Fruit fly (Drosophila melanogaster) whole organism, embryonic: ENCODE data around the gene Tgt.

Experiments used
- Antp ChIP-seq: fragments of 200-800 bp; sonication (Bioruptor generic); optimal IDR thresholded peaks from 3 replicates; lab custom pipeline; 2016; ENCODE audit warnings: missing biosample characterization, missing genetic modification characterization
- Asciz ChIP-seq: fragments of 200-800 bp; sonication (Bioruptor generic); optimal IDR thresholded peaks from 2 replicates; lab custom pipeline; 2017; ENCODE audit warnings: missing biosample characterization, mild to moderate bottlenecking, missing genetic modification characterization, missing genetic modification reagents
- Atf-2 ChIP-seq: fragments of 200-800 bp; sonication (Bioruptor generic); optimal IDR thresholded peaks from 2 replicates; lab custom pipeline; 2016; ENCODE audit warnings: missing biosample characterization, missing genetic modification characterization
- C15 ChIP-seq: fragments of 200-800 bp; sonication (Bioruptor generic); IDR thresholded peaks from 3 replicates; pipeline ENCODE4 v1.3.6; 2022; ENCODE audit warnings: missing biosample characterization, missing genetic modification characterization
- CG10267 ChIP-seq: fragments of 200-800 bp; sonication (Bioruptor generic); optimal IDR thresholded peaks from 2 replicates; lab custom pipeline; 2018; ENCODE audit warnings: missing biosample characterization, mild to moderate bottlenecking, missing genetic modification characterization, moderate library complexity
- CG13424 ChIP-seq: fragments of 200-800 bp; sonication (Bioruptor generic); optimal IDR thresholded peaks from 2 replicates; lab custom pipeline; 2019; ENCODE audit warnings: missing biosample characterization, mild to moderate bottlenecking, missing genetic modification characterization, moderate library complexity
- CG1603 ChIP-seq: fragments of 200-800 bp; sonication (Bioruptor generic); optimal IDR thresholded peaks from 2 replicates; lab custom pipeline; 2019; ENCODE audit warnings: missing biosample characterization, mild to moderate bottlenecking, missing genetic modification characterization, moderate library complexity
- CG17359 ChIP-seq: fragments of 200-800 bp; sonication (Bioruptor generic); optimal IDR thresholded peaks from 3 replicates; lab custom pipeline; 2018; ENCODE audit warnings: missing biosample characterization, mild to moderate bottlenecking, missing genetic modification characterization, moderate library complexity
- CG1792 ChIP-seq: fragments of 200-800 bp; sonication (Bioruptor generic); optimal IDR thresholded peaks from 2 replicates; lab custom pipeline; 2016; ENCODE audit warnings: missing biosample characterization, missing genetic modification characterization
- CG18599 ChIP-seq: fragments of 200-800 bp; sonication (Bioruptor generic); optimal IDR thresholded peaks from 3 replicates; lab custom pipeline; 2017; ENCODE audit warnings: missing biosample characterization, missing genetic modification characterization, mild to moderate bottlenecking, moderate library complexity, missing genetic modification reagents
- CG2129 ChIP-seq: fragments of 200-800 bp; sonication (Bioruptor generic); IDR thresholded peaks from 2 replicates; pipeline ENCODE4 v1.3.6; 2022; ENCODE audit warnings: missing biosample characterization, missing genetic modification characterization; ENCODE audit not compliant: partially characterized antibody
- CG2712 ChIP-seq: fragments of 200-800 bp; optimal IDR thresholded peaks from 3 replicates; lab custom pipeline; 2019; ENCODE audit warnings: missing biosample characterization, mild to moderate bottlenecking, missing genetic modification characterization, moderate library complexity
- CG30403 ChIP-seq: fragments of 200-800 bp; sonication (Bioruptor generic); optimal IDR thresholded peaks from 3 replicates; lab custom pipeline; 2016; ENCODE audit warnings: missing biosample characterization, missing genetic modification characterization
- CG3995 ChIP-seq: fragments of 200-800 bp; sonication (Bioruptor generic); optimal IDR thresholded peaks from 3 replicates; lab custom pipeline; 2016; ENCODE audit warnings: missing biosample characterization, missing genetic modification characterization
- CG4424 ChIP-seq: fragments of 200-800 bp; sonication (Bioruptor generic); optimal IDR thresholded peaks from 3 replicates; lab custom pipeline; 2016; ENCODE audit warnings: missing biosample characterization, missing genetic modification characterization
- CG6689 ChIP-seq: fragments of 200-800 bp; sonication (Bioruptor generic); IDR thresholded peaks from 2 replicates; pipeline ENCODE4 v1.3.6; 2022; ENCODE audit warnings: missing biosample characterization, missing genetic modification characterization
- CG8089 ChIP-seq: fragments of 200-800 bp; sonication (Bioruptor generic); optimal IDR thresholded peaks from 3 replicates; lab custom pipeline; 2016; ENCODE audit warnings: missing biosample characterization, missing genetic modification characterization
- CG8388 ChIP-seq: fragments of 200-800 bp; sonication (Bioruptor generic); optimal IDR thresholded peaks from 2 replicates; lab custom pipeline; 2019; ENCODE audit warnings: missing biosample characterization, mild to moderate bottlenecking, missing genetic modification characterization, moderate library complexity
- Doc3 ChIP-seq: fragments of 200-800 bp; sonication (Bioruptor generic); IDR thresholded peaks from 3 replicates; pipeline ENCODE4 v1.3.6; 2022; ENCODE audit warnings: missing biosample characterization, missing genetic modification characterization; ENCODE audit not compliant: partially characterized antibody
- Ets65A ChIP-seq: fragments of 200-800 bp; sonication (Bioruptor generic); peaks from one replicate; lab custom pipeline; 2016; ENCODE audit warnings: missing biosample characterization, missing genetic modification characterization
- Ets97D ChIP-seq: fragments of 200-800 bp; sonication (Bioruptor generic); optimal IDR thresholded peaks from 3 replicates; lab custom pipeline; 2016; ENCODE audit warnings: missing biosample characterization, missing genetic modification characterization
- Fer1 ChIP-seq: fragments of 200-800 bp; sonication (Bioruptor generic); optimal IDR thresholded peaks from 2 replicates; lab custom pipeline; 2017; ENCODE audit warnings: missing biosample characterization, mild to moderate bottlenecking, missing genetic modification characterization
- H2.0 ChIP-seq: fragments of 200-800 bp; sonication (Bioruptor generic); IDR thresholded peaks from 2 replicates; pipeline ENCODE4 v1.3.6; 2022; ENCODE audit warnings: missing biosample characterization, missing genetic modification characterization
- Hr3 ChIP-seq: fragments of 200-800 bp; sonication (Bioruptor generic); optimal IDR thresholded peaks from 3 replicates; lab custom pipeline; 2016; ENCODE audit warnings: missing biosample characterization, missing genetic modification characterization
- Hr51 ChIP-seq, 2 experiments: fragments of 200-800 bp; sonication (Bioruptor generic); optimal IDR thresholded peaks; 2 replicates in 1 of 2; 3 replicates in 1 of 2; lab custom pipeline; 2016 to 2018; ENCODE audit warnings: missing biosample characterization in 2 of 2, missing genetic modification characterization in 2 of 2, mild to moderate bottlenecking in 1 of 2, moderate library complexity in 1 of 2
- Lhr ChIP-seq: fragments of 200-800 bp; sonication (Bioruptor generic); optimal IDR thresholded peaks from 3 replicates; lab custom pipeline; 2017; ENCODE audit warnings: mild to moderate bottlenecking, missing biosample characterization, missing genetic modification reagents, missing genetic modification characterization
- Nf-YC ChIP-seq: fragments of 200-800 bp; optimal IDR thresholded peaks from 3 replicates; lab custom pipeline; 2019; ENCODE audit warnings: missing biosample characterization, mild to moderate bottlenecking, missing genetic modification characterization, moderate library complexity
- Oaz ChIP-seq: fragments of 200-800 bp; sonication (Bioruptor generic); IDR thresholded peaks from 2 replicates; pipeline ENCODE4 v1.3.6; 2022; ENCODE audit warnings: missing biosample characterization, missing genetic modification characterization
- Pdp1 ChIP-seq, 2 experiments: fragments of 200-800 bp; sonication (Bioruptor generic); optimal IDR thresholded peaks; 3 replicates each; lab custom pipeline; 2016; ENCODE audit warnings: missing biosample characterization in 2 of 2, missing genetic modification characterization in 2 of 2, mild to moderate bottlenecking in 1 of 2, moderate library complexity in 1 of 2
- Sox102F ChIP-seq: fragments of 200-800 bp; sonication (Bioruptor generic); optimal IDR thresholded peaks from 2 replicates; lab custom pipeline; 2018; ENCODE audit warnings: missing biosample characterization, mild to moderate bottlenecking, missing genetic modification characterization, moderate library complexity
- Xbp1 ChIP-seq: fragments of 200-800 bp; sonication (Bioruptor generic); optimal IDR thresholded peaks from 3 replicates; lab custom pipeline; 2016; ENCODE audit warnings: missing biosample characterization, mild to moderate bottlenecking, missing genetic modification characterization
- Xrp1 ChIP-seq: fragments of 200-800 bp; sonication (Bioruptor generic); IDR thresholded peaks from 2 replicates; pipeline ENCODE4 v1.3.6; 2022; ENCODE audit warnings: missing biosample characterization, missing genetic modification characterization
- ara ChIP-seq: fragments of 200-800 bp; sonication (Bioruptor generic); IDR thresholded peaks from 2 replicates; pipeline ENCODE4 v1.3.6; 2022; ENCODE audit warnings: missing biosample characterization, missing genetic modification characterization
- ase ChIP-seq: fragments of 200-800 bp; sonication (Bioruptor generic); IDR thresholded peaks from 3 replicates; pipeline ENCODE4 v1.3.6; 2022; ENCODE audit warnings: missing biosample characterization, missing genetic modification characterization
- bsh ChIP-seq, 2 experiments: fragments of 200-800 bp; sonication (Bioruptor generic); optimal IDR thresholded peaks; 2 replicates each; lab custom pipeline; 2017 to 2018; ENCODE audit warnings: mild to moderate bottlenecking in 2 of 2, missing biosample characterization in 2 of 2, missing genetic modification characterization in 2 of 2, moderate library complexity in 1 of 2
- ci ChIP-seq: fragments of 200-800 bp; sonication (Bioruptor generic); IDR thresholded peaks from 3 replicates; pipeline ENCODE4 v1.3.6; 2022; ENCODE audit warnings: missing biosample characterization, missing genetic modification characterization
- crc ChIP-seq: fragments of 200-800 bp; sonication (Bioruptor generic); optimal IDR thresholded peaks from 2 replicates; lab custom pipeline; 2016; ENCODE audit warnings: missing biosample characterization, missing genetic modification characterization
- eve ChIP-seq, 2 experiments: fragments of >200 bp; optimal IDR thresholded peaks; 2 replicates each; lab custom pipeline; 2017; ENCODE audit warnings: missing biosample characterization in 2 of 2, missing genetic modification characterization in 2 of 2
- gem ChIP-seq: fragments of 200-800 bp; sonication (Bioruptor generic); optimal IDR thresholded peaks from 2 replicates; lab custom pipeline; 2019; ENCODE audit warnings: missing biosample characterization, mild to moderate bottlenecking, missing genetic modification characterization, moderate library complexity
- grau ChIP-seq: fragments of 200-800 bp; optimal IDR thresholded peaks from 3 replicates; lab custom pipeline; 2019; ENCODE audit warnings: missing biosample characterization, mild to moderate bottlenecking, missing genetic modification characterization, moderate library complexity
- ind ChIP-seq: fragments of 200-800 bp; sonication (Bioruptor generic); optimal IDR thresholded peaks from 3 replicates; lab custom pipeline; 2016; ENCODE audit warnings: missing biosample characterization, missing genetic modification characterization
- ken ChIP-seq: fragments of 200-800 bp; sonication (Bioruptor generic); IDR thresholded peaks from 3 replicates; pipeline ENCODE4 v1.3.6; 2022; ENCODE audit warnings: missing biosample characterization, missing genetic modification characterization
- lab ChIP-seq: fragments of 200-800 bp; sonication (Bioruptor generic); optimal IDR thresholded peaks from 3 replicates; lab custom pipeline; 2017; ENCODE audit warnings: missing biosample characterization, missing genetic modification characterization, mild to moderate bottlenecking, moderate library complexity, missing genetic modification reagents
- phol ChIP-seq: fragments of 200-800 bp; sonication (Bioruptor generic); optimal IDR thresholded peaks from 3 replicates; lab custom pipeline; 2018; ENCODE audit warnings: missing biosample characterization, mild to moderate bottlenecking, missing genetic modification characterization, moderate library complexity
- ranshi ChIP-seq: fragments of 200-800 bp; sonication (Bioruptor generic); IDR thresholded peaks from 2 replicates; pipeline ENCODE4 v1.3.6; 2022; ENCODE audit warnings: missing biosample characterization, missing genetic modification characterization
- row ChIP-seq: fragments of 200-800 bp; sonication (Bioruptor generic); IDR thresholded peaks from 3 replicates; pipeline ENCODE4 v1.3.6; 2022; ENCODE audit warnings: missing biosample characterization, missing genetic modification characterization
- sens ChIP-seq: fragments of 200-800 bp; sonication (Bioruptor generic); peaks from one replicate; lab custom pipeline; 2016; ENCODE audit warnings: missing biosample characterization, missing genetic modification characterization
- ssp ChIP-seq: fragments of 200-800 bp; sonication (Bioruptor generic); IDR thresholded peaks from 2 replicates; pipeline ENCODE4 v1.3.6; 2022; ENCODE audit warnings: missing biosample characterization, missing genetic modification characterization
- stwl ChIP-seq: fragments of 200-800 bp; sonication (Bioruptor generic); optimal IDR thresholded peaks from 3 replicates; lab custom pipeline; 2018; ENCODE audit warnings: missing biosample characterization, mild to moderate bottlenecking, missing genetic modification characterization, moderate library complexity
- tx ChIP-seq: fragments of 200-800 bp; sonication (Bioruptor generic); optimal IDR thresholded peaks from 2 replicates; lab custom pipeline; 2016; ENCODE audit warnings: missing biosample characterization, missing genetic modification characterization

Tgt gene

DNA sequence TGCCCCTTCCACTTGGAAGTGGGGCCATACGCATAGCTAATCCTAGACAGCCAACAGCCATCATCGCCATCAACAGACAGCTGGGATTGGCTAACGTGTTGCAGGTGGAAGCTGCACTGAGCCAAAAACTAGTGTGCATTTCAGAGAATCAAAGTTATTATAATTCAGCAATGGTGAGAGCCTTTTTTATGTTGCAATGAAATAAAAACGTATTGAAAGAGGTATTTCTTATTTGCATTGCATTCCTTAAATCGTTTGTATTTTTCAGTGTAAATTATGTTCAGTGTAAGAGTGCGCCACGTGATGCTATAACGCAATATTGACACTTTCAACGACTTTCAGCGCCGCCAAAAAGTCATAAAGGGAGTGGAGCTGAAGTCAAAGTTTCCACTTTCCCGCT, 29.7 kb downstream of the Tgt start:
- TF ChIP-seq lab, result peak; percentile 2
- 0 out of 3 replicates have a peak, but pooled peaks have one; percentile 45 for TF ChIP-seq ci (GFP tag; lab: Robert Waterston, UW)
- peak; percentile 5 for TF ChIP-seq Hr3 (GFP tag; lab: Kevin White, UChicago)
- peak; percentile 6 for TF ChIP-seq Atf-2
- TF ChIP-seq Hr51 (GFP tag; optimal IDR thresholded peaks at IDR 0.05; lab: Kevin White, UChicago), result peak in 1 of 2 experiments; percentile 12
- TF ChIP-seq ranshi (GFP tag; lab: Robert Waterston, UW), result 0 out of 2 replicates have a peak, but pooled peaks have one; percentile 10
- TF ChIP-seq CG1792 (GFP tag; lab: Kevin White, UChicago), result no peak
- TF ChIP-seq C15 (GFP tag; lab: Robert Waterston, UW), result 0 out of 3 replicates have a peak, but pooled peaks have one; percentile 12
- TF ChIP-seq Lhr, result no peak
- peak; percentile 15 for TF ChIP-seq Nf-YC (tag; lab: Kevin White, UChicago)
- TF ChIP-seq Antp (GFP tag; lab: Kevin White, UChicago), result peak; percentile 24
- no peak for TF ChIP-seq Oaz (GFP tag; lab: Robert Waterston, UW)
- TF ChIP-seq CG3995, result no peak
- TF ChIP-seq CG8388 (GFP tag; lab: Kevin White, UChicago), result peak; percentile 7
- TF ChIP-seq sens (GFP tag; lab: Kevin White, UChicago), result peak; percentile 47
- TF ChIP-seq crc (GFP tag; lab: Kevin White, UChicago), result no peak
- peak in 1 of 2 experiments; percentile 46 for TF ChIP-seq bsh (GFP tag; optimal IDR thresholded peaks at IDR 0.05; lab: Kevin White, UChicago)
- peak in 1 of 2 experiments; percentile 11 for TF ChIP-seq Pdp1 (GFP tag; optimal IDR thresholded peaks at IDR 0.05; lab: Kevin White, UChicago)
- no peak for TF ChIP-seq Doc3 (GFP tag; lab: Robert Waterston, UW)
- TF ChIP-seq Xrp1, result 0 out of 2 replicates have a peak, but pooled peaks have one; percentile 15
- peak; percentile 33 for TF ChIP-seq ind
- peak; percentile 41 for TF ChIP-seq Fer1
- TF ChIP-seq Ets97D (GFP tag; lab: Kevin White, UChicago), result no peak
- TF ChIP-seq ase (GFP tag; lab: Robert Waterston, UW), result no peak
- TF ChIP-seq CG10267 (tag; lab: Kevin White, UChicago), result no peak
- peak; percentile 43 for TF ChIP-seq CG1603
- TF ChIP-seq stwl (tag; lab: Kevin White, UChicago), result no peak
- TF ChIP-seq CG2129, result no peak
- TF ChIP-seq CG13424 (tag; lab: Kevin White, UChicago), result peak; percentile 24
- TF ChIP-seq Sox102F (GFP tag; lab: Kevin White, UChicago), result peak; percentile 52
- TF ChIP-seq ssp (GFP tag; lab: Robert Waterston, UW), result no peak
- peak in 1 of 2 experiments; percentile 56 for TF ChIP-seq eve (GFP tag; optimal IDR thresholded peaks at IDR 0.05; lab: Kevin White, UChicago)
- no peak for TF ChIP-seq tx (GFP tag; lab: Kevin White, UChicago)
- peak; percentile 30 for TF ChIP-seq CG2712 (tag; lab: Kevin White, UChicago)
- peak; percentile 30; the same call in 1 of the 2 replicates for TF ChIP-seq ara (GFP tag; lab: Robert Waterston, UW)
- peak; percentile 16 for TF ChIP-seq grau (tag; lab: Kevin White, UChicago)
- TF ChIP-seq CG8089, result no peak
- TF ChIP-seq gem (tag; lab: Kevin White, UChicago), result peak; percentile 48
- peak; percentile 40 for TF ChIP-seq Xbp1 (GFP tag; lab: Kevin White, UChicago)
- TF ChIP-seq CG6689 (GFP tag; lab: Robert Waterston, UW), result peak; percentile 28; the same call in 1 of the 2 replicates
- TF ChIP-seq Asciz (GFP tag; lab: Kevin White, UChicago), result peak; percentile 5
- TF ChIP-seq ken, result peak; percentile 30; the same call in 1 of the 3 replicates
- peak; percentile 16 for TF ChIP-seq CG4424 (GFP tag; lab: Kevin White, UChicago)
- TF ChIP-seq CG18599, result peak; percentile 33
- peak; percentile 38 for TF ChIP-seq CG17359 (tag; lab: Kevin White, UChicago)
- TF ChIP-seq row (GFP tag; lab: Robert Waterston, UW), result peak; percentile 35; the same call in 1 of the 3 replicates
- TF ChIP-seq CG30403 (GFP tag; lab: Kevin White, UChicago), result peak; percentile 8
- peak; percentile 84 for TF ChIP-seq Ets65A (GFP tag; lab: Kevin White, UChicago)
- peak; percentile 27 for TF ChIP-seq phol (tag; lab: Kevin White, UChicago)
- 0 out of 2 replicates have a peak, but pooled peaks have one; percentile 17 for TF ChIP-seq H2.0
